Worm (Caenorhabditis elegans): ENCODE measurements around the gene F26C11.1.

F26C11.1 gene

ce11 chrII:9900276-9900675 lies 5.7 kb downstream of the F26C11.1 start, which contains the start of gene unc-4:
TSS of gene unc-4 (minus strand) at chrII:9900376.
- TF ChIP-seq ceh-6 (GFP tag; optimal IDR thresholded peaks at IDR 0.05) (no peak), ceh-24 (tag; optimal IDR thresholded peaks at IDR 0.05) (no peak)

- no peak for TF ChIP-seq unc-42 (tag; optimal IDR thresholded peaks at IDR 0.05)
- TF ChIP-seq ceh-48 (tag; optimal IDR thresholded peaks at IDR 0.05): no peak
- no peak for TF ChIP-seq elt-2 (tag; optimal IDR thresholded peaks at IDR 0.05)
- TF ChIP-seq hlh-30 (tag; optimal IDR thresholded peaks at IDR 0.05; ENCODE audit: insufficient read depth): no peak
- no peak for TF ChIP-seq ets-4 (tag; optimal IDR thresholded peaks at IDR 0.05)
- no peak for TF ChIP-seq eyg-1 (tag; optimal IDR thresholded peaks at IDR 0.05)
- TF ChIP-seq ceh-19 (GFP tag; optimal IDR thresholded peaks at IDR 0.05): no peak
- no peak for TF ChIP-seq tbx-7 (tag; optimal IDR thresholded peaks at IDR 0.05)
- TF ChIP-seq hlh-6 (tag; optimal IDR thresholded peaks at IDR 0.05): no peak
- no peak for TF ChIP-seq ceh-22 (tag; optimal IDR thresholded peaks at IDR 0.05)
- no peak for TF ChIP-seq unc-86 (tag; optimal IDR thresholded peaks at IDR 0.05)
- no peak for TF ChIP-seq fkh-10 (GFP tag; optimal IDR thresholded peaks at IDR 0.05)
Measured at ce11 chrII:9904459-9904858, 9.9 kb downstream of the F26C11.1 start.

ce11 chrII:9914999-9915398 lies 20.5 kb downstream of the F26C11.1 start, which contains the start of gene F26C11.3:
TSS of gene F26C11.3 (minus strand) at chrII:9915099.
- TF ChIP-seq ref-2 (tag; optimal IDR thresholded peaks at IDR 0.05): no peak

- no peak for TF ChIP-seq C38D4.7 (GFP tag; optimal IDR thresholded peaks at IDR 0.05)
- no peak for TF ChIP-seq ceh-45 (GFP tag; IDR thresholded peaks at IDR 0.05)
- no peak for TF ChIP-seq hlh-30 (tag; optimal IDR thresholded peaks at IDR 0.05; ENCODE audit: insufficient read depth)
- TF ChIP-seq ceh-9 (tag; optimal IDR thresholded peaks at IDR 0.05): no peak
- TF ChIP-seq ahr-1 (tag; optimal IDR thresholded peaks at IDR 0.05): no peak
- TF ChIP-seq sox-4 (tag; optimal IDR thresholded peaks at IDR 0.05): no peak
- no peak for TF ChIP-seq ceh-2 (tag; optimal IDR thresholded peaks at IDR 0.05)
- no peak for TF ChIP-seq ttx-3 (tag; optimal IDR thresholded peaks at IDR 0.05)
Measured at ce11 chrII:9916177-9916576, 21.6 kb downstream of the F26C11.1 start, which contains the start of gene F26C11.4. TSS of gene F26C11.4 (minus strand) at chrII:9916277.

- no peak for TF ChIP-seq nhr-232 (tag; optimal IDR thresholded peaks at IDR 0.05)
- TF ChIP-seq rnt-1 (tag; optimal IDR thresholded peaks at IDR 0.05): no peak
- no peak for TF ChIP-seq nfya-1 (tag; optimal IDR thresholded peaks at IDR 0.05)
- no peak for TF ChIP-seq C08G9.2 (tag; optimal IDR thresholded peaks at IDR 0.05)
- TF ChIP-seq ztf-16 (tag; optimal IDR thresholded peaks at IDR 0.05): no peak
- no peak for TF ChIP-seq hlh-8 (tag; optimal IDR thresholded peaks at IDR 0.05)
- TF ChIP-seq K02D7.2 (tag; optimal IDR thresholded peaks at IDR 0.05): no peak
- TF ChIP-seq ceh-30 (tag; optimal IDR thresholded peaks at IDR 0.05): no peak
- no peak for TF ChIP-seq ceh-45 (GFP tag; IDR thresholded peaks at IDR 0.05)
- TF ChIP-seq odd-2 (tag; optimal IDR thresholded peaks at IDR 0.05): no peak
- TF ChIP-seq unc-86 (tag; optimal IDR thresholded peaks at IDR 0.05): no peak
- TF ChIP-seq ahr-1 (tag; optimal IDR thresholded peaks at IDR 0.05): no peak
- no peak for TF ChIP-seq gmeb-2 (tag; optimal IDR thresholded peaks at IDR 0.05)
- TF ChIP-seq hlh-6 (tag; optimal IDR thresholded peaks at IDR 0.05): no peak
- no peak for TF ChIP-seq ceh-24 (tag; optimal IDR thresholded peaks at IDR 0.05)
- TF ChIP-seq ets-4 (tag; optimal IDR thresholded peaks at IDR 0.05): no peak
Measured at ce11 chrII:9917904-9918303, 23.4 kb downstream of the F26C11.1 start, which contains the start of gene C05C10.8. TSS of gene C05C10.8 (minus strand) at chrII:9918004.

ce11 chrII:9920468-9920867 lies 25.9 kb downstream of the F26C11.1 start, which contains the start of gene pho-10:
TSS of gene pho-10 (minus strand) at chrII:9920568.
- TF ChIP-seq fkh-10 (GFP tag; optimal IDR thresholded peaks at IDR 0.05) (no peak), ztf-16 (tag; optimal IDR thresholded peaks at IDR 0.05) (no peak), F13H6.1 (tag; optimal IDR thresholded peaks at IDR 0.05) (no peak), unc-86 (tag; optimal IDR thresholded peaks at IDR 0.05) (no peak), ceh-18 (tag; optimal IDR thresholded peaks at IDR 0.05) (no peak), K09A11.1 (tag; optimal IDR thresholded peaks at IDR 0.05; ENCODE audit: insufficient read depth) (no peak)

Data from whole organism, late embryonic.